Fruit fly (Drosophila melanogaster): Measurements from ENCODE around the gene CG32104.

DNA sequence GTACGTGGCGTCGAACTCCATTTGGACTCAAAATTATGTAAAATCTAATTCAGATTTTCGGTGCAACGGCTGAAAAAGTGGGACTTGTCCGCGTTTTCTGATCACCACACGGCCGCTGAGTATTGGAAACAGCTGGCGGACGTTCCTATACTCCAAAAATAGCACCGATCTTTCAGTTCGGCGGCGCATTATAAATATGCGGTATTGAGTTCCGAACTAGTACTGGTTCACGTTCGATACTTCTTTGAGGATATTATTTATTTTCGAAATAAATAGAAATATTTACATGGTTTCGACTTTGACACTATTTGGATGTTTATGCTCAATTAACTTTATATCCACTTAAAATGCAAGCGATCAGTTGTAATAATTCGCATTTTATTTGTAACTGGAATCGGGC, 2.7 kb upstream of the CG32104 start, which contains the start of gene Smyd4-2:
- TF ChIP-seq Dfd (GFP tag; optimal IDR thresholded peaks at IDR 0.05), result no peak
- no peak for TF ChIP-seq brk (GFP tag; optimal IDR thresholded peaks at IDR 0.05)
- no peak for TF ChIP-seq jim (GFP tag; optimal IDR thresholded peaks at IDR 0.05)
- no peak for TF ChIP-seq dsf (GFP tag; optimal IDR thresholded peaks at IDR 0.05; ENCODE audit: borderline replicate concordance)
- TF ChIP-seq Dif (GFP tag; optimal IDR thresholded peaks at IDR 0.05; ENCODE audit: partially characterized antibody), result no peak
- no peak for TF ChIP-seq psq (GFP tag; optimal IDR thresholded peaks at IDR 0.05)
- no peak for TF ChIP-seq h (GFP tag; optimal IDR thresholded peaks at IDR 0.05)
- no peak for TF ChIP-seq tai (GFP tag; optimal IDR thresholded peaks at IDR 0.05)
- no peak for TF ChIP-seq OdsH (GFP tag; optimal IDR thresholded peaks at IDR 0.05)
- TF ChIP-seq br (GFP tag; optimal IDR thresholded peaks at IDR 0.05), result no peak
- no peak for TF ChIP-seq rgr (GFP tag; optimal IDR thresholded peaks at IDR 0.05)
- TF ChIP-seq Abd-B (GFP tag; optimal IDR thresholded peaks at IDR 0.05), result no peak
- TF ChIP-seq CrebA (GFP tag; optimal IDR thresholded peaks at IDR 0.05; ENCODE audit: borderline replicate concordance), result no peak

Measured in whole organism, wandering third instar larva.